Fruit fly (Drosophila melanogaster) whole organism, embryonic: ENCODE results near the gene CG7582.

Experiments used
- B-H2 ChIP-seq: fragments of 200-800 bp; sonication (Bioruptor generic); optimal IDR thresholded peaks from 2 replicates; lab custom pipeline; 2018; ENCODE audit warnings: missing biosample characterization, mild to moderate bottlenecking, missing genetic modification characterization
- CG10147 ChIP-seq: fragments of 200-800 bp; sonication (Bioruptor generic); optimal IDR thresholded peaks from 2 replicates; lab custom pipeline; 2019; ENCODE audit warnings: missing biosample characterization, mild to moderate bottlenecking, missing genetic modification characterization, moderate library complexity
- CG12769 ChIP-seq: fragments of 200-800 bp; sonication (Bioruptor generic); optimal IDR thresholded peaks from 2 replicates; lab custom pipeline; 2019; ENCODE audit warnings: missing biosample characterization, mild to moderate bottlenecking, missing genetic modification characterization, moderate library complexity
- CG12942 ChIP-seq: fragments of 200-800 bp; sonication (Bioruptor generic); optimal IDR thresholded peaks from 3 replicates; lab custom pipeline; 2016; ENCODE audit warnings: missing biosample characterization, missing genetic modification characterization
- CG13424 ChIP-seq: fragments of 200-800 bp; sonication (Bioruptor generic); optimal IDR thresholded peaks from 2 replicates; lab custom pipeline; 2019; ENCODE audit warnings: missing biosample characterization, mild to moderate bottlenecking, missing genetic modification characterization, moderate library complexity
- CG15269 ChIP-seq: fragments of 200-800 bp; sonication (Bioruptor generic); optimal IDR thresholded peaks from 2 replicates; lab custom pipeline; 2018; ENCODE audit warnings: missing biosample characterization, mild to moderate bottlenecking, missing genetic modification characterization, moderate library complexity
- CG17359 ChIP-seq: fragments of 200-800 bp; sonication (Bioruptor generic); optimal IDR thresholded peaks from 3 replicates; lab custom pipeline; 2018; ENCODE audit warnings: missing biosample characterization, mild to moderate bottlenecking, missing genetic modification characterization, moderate library complexity
- CG2129 ChIP-seq: fragments of 200-800 bp; sonication (Bioruptor generic); IDR thresholded peaks from 2 replicates; pipeline ENCODE4 v1.3.6; 2022; ENCODE audit warnings: missing biosample characterization, missing genetic modification characterization; ENCODE audit not compliant: partially characterized antibody
- CG33557 ChIP-seq: fragments of 200-800 bp; sonication (Bioruptor generic); optimal IDR thresholded peaks from 2 replicates; lab custom pipeline; 2019; ENCODE audit warnings: missing biosample characterization, mild to moderate bottlenecking, missing genetic modification characterization, moderate library complexity
- CG34376 ChIP-seq: fragments of 200-800 bp; sonication (Bioruptor generic); optimal IDR thresholded peaks from 2 replicates; lab custom pipeline; 2018; ENCODE audit warnings: missing biosample characterization, mild to moderate bottlenecking, missing genetic modification characterization
- CG4730 ChIP-seq: fragments of 200-800 bp; sonication (Bioruptor generic); IDR thresholded peaks from 2 replicates; pipeline ENCODE4 v1.3.6; 2022; ENCODE audit warnings: missing biosample characterization, missing genetic modification characterization
- CG5953 ChIP-seq: fragments of 200-800 bp; sonication (Bioruptor generic); IDR thresholded peaks from 2 replicates; pipeline ENCODE4 v1.3.6; 2022; ENCODE audit warnings: missing biosample characterization, missing genetic modification characterization
- CG6175 ChIP-seq: fragments of 200-800 bp; sonication (Bioruptor generic); IDR thresholded peaks from 3 replicates; pipeline ENCODE4 v1.3.6; 2022; ENCODE audit warnings: missing biosample characterization, missing genetic modification characterization
- CG6813 ChIP-seq: fragments of 200-800 bp; sonication (Bioruptor generic); optimal IDR thresholded peaks from 2 replicates; lab custom pipeline; 2017; ENCODE audit warnings: missing biosample characterization, missing genetic modification characterization, mild to moderate bottlenecking, moderate library complexity, missing genetic modification reagents
- CG7357 ChIP-seq: fragments of 200-800 bp; sonication (Bioruptor generic); IDR thresholded peaks from 3 replicates; pipeline ENCODE4 v1.3.6; 2022; ENCODE audit warnings: missing biosample characterization, missing genetic modification characterization
- D19A ChIP-seq: fragments of 200-800 bp; optimal IDR thresholded peaks from 3 replicates; lab custom pipeline; 2019; ENCODE audit warnings: missing biosample characterization, mild to moderate bottlenecking, missing genetic modification characterization, moderate library complexity
- D19B ChIP-seq: fragments of 200-800 bp; sonication (Bioruptor generic); optimal IDR thresholded peaks from 2 replicates; lab custom pipeline; 2017; ENCODE audit warnings: missing biosample characterization, mild to moderate bottlenecking, missing genetic modification characterization
- Dp ChIP-seq: fragments of 200-800 bp; sonication (Bioruptor generic); optimal IDR thresholded peaks from 2 replicates; lab custom pipeline; 2018; ENCODE audit warnings: missing biosample characterization, mild to moderate bottlenecking, missing genetic modification characterization, moderate library complexity
- Drgx ChIP-seq: fragments of 200-800 bp; sonication (Bioruptor generic); IDR thresholded peaks from 2 replicates; pipeline ENCODE4 v1.3.6; 2022; ENCODE audit warnings: missing biosample characterization, missing genetic modification characterization
- Eip74EF ChIP-seq, 2 experiments: fragments of 200-800 bp in 1 of 2; fragments of >200 bp in 1 of 2; sonication (Bioruptor generic) in 1 of 2; optimal IDR thresholded peaks; 2 replicates each; lab custom pipeline; 2017 to 2019; ENCODE audit warnings: missing biosample characterization in 2 of 2, missing genetic modification characterization in 2 of 2, mild to moderate bottlenecking in 1 of 2, moderate library complexity in 1 of 2
- HHEX ChIP-seq: fragments of 200-800 bp; sonication (Bioruptor generic); optimal IDR thresholded peaks from 3 replicates; lab custom pipeline; 2017; ENCODE audit warnings: missing biosample characterization, mild to moderate bottlenecking, missing genetic modification characterization, missing genetic modification reagents
- Hr39 ChIP-seq: fragments of >200 bp; optimal IDR thresholded peaks from 2 replicates; lab custom pipeline; 2017
- Jarid2 ChIP-seq: fragments of 200-800 bp; sonication (Bioruptor generic); optimal IDR thresholded peaks from 3 replicates; lab custom pipeline; 2017; ENCODE audit warnings: mild to moderate bottlenecking, missing biosample characterization, missing genetic modification reagents, missing genetic modification characterization
- MTF-1 ChIP-seq: fragments of 200-800 bp; sonication (Bioruptor generic); optimal IDR thresholded peaks from 2 replicates; lab custom pipeline; 2018; ENCODE audit warnings: missing biosample characterization, mild to moderate bottlenecking, missing genetic modification characterization, borderline replicate concordance
- NK7.1 ChIP-seq: fragments of 200-800 bp; sonication (Bioruptor generic); optimal IDR thresholded peaks from 3 replicates; lab custom pipeline; 2016; ENCODE audit warnings: missing biosample characterization, missing genetic modification characterization
- NfI ChIP-seq: fragments of 200-800 bp; sonication (Bioruptor generic); optimal IDR thresholded peaks from 3 replicates; lab custom pipeline; 2018; ENCODE audit warnings: missing biosample characterization, mild to moderate bottlenecking, missing genetic modification characterization, moderate library complexity
- Ravus ChIP-seq: fragments of 200-800 bp; sonication (Bioruptor generic); IDR thresholded peaks from 2 replicates; pipeline ENCODE4 v1.3.6; 2022; ENCODE audit warnings: missing biosample characterization, missing genetic modification characterization
- Six4 ChIP-seq: fragments of 200-800 bp; sonication (Bioruptor generic); optimal IDR thresholded peaks from 2 replicates; lab custom pipeline; 2016; ENCODE audit warnings: missing biosample characterization, missing genetic modification characterization
- Sox100B ChIP-seq: fragments of 200-800 bp; sonication (Bioruptor generic); optimal IDR thresholded peaks from 3 replicates; lab custom pipeline; 2018; ENCODE audit warnings: missing biosample characterization, mild to moderate bottlenecking, missing genetic modification characterization
- Spps ChIP-seq: fragments of 200-800 bp; sonication (Bioruptor generic); optimal IDR thresholded peaks from 2 replicates; lab custom pipeline; 2018; ENCODE audit warnings: missing biosample characterization, mild to moderate bottlenecking, missing genetic modification characterization
- Stat92E ChIP-seq, 3 experiments: fragments of >200 bp in 2 of 3; fragments of 200-800 bp in 1 of 3; sonication (Bioruptor generic) in 1 of 3; optimal IDR thresholded peaks; 2 replicates each; lab custom pipeline; 2017 to 2019; ENCODE audit warnings: missing biosample characterization in 3 of 3, missing genetic modification characterization in 3 of 3, mild to moderate bottlenecking in 1 of 3, moderate library complexity in 1 of 3
- Xbp1 ChIP-seq: fragments of 200-800 bp; sonication (Bioruptor generic); optimal IDR thresholded peaks from 3 replicates; lab custom pipeline; 2016; ENCODE audit warnings: missing biosample characterization, mild to moderate bottlenecking, missing genetic modification characterization
- btn ChIP-seq: fragments of 200-800 bp; sonication (Bioruptor generic); optimal IDR thresholded peaks from 2 replicates; lab custom pipeline; 2016; ENCODE audit warnings: missing biosample characterization, missing genetic modification characterization
- chn ChIP-seq: fragments of 200-800 bp; sonication (Bioruptor generic); optimal IDR thresholded peaks from 2 replicates; lab custom pipeline; 2016; ENCODE audit warnings: missing biosample characterization, missing genetic modification characterization
- en ChIP-seq: fragments of 200-800 bp; sonication (Bioruptor generic); optimal IDR thresholded peaks from 2 replicates; lab custom pipeline; 2016; ENCODE audit warnings: missing biosample characterization, missing genetic modification characterization
- ftz-f1 ChIP-seq: fragments of 200-800 bp; sonication (Bioruptor generic); optimal IDR thresholded peaks from 2 replicates; lab custom pipeline; 2016; ENCODE audit warnings: missing biosample characterization, missing genetic modification characterization
- gem ChIP-seq: fragments of 200-800 bp; sonication (Bioruptor generic); optimal IDR thresholded peaks from 2 replicates; lab custom pipeline; 2019; ENCODE audit warnings: missing biosample characterization, mild to moderate bottlenecking, missing genetic modification characterization, moderate library complexity
- grau ChIP-seq: fragments of 200-800 bp; optimal IDR thresholded peaks from 3 replicates; lab custom pipeline; 2019; ENCODE audit warnings: missing biosample characterization, mild to moderate bottlenecking, missing genetic modification characterization, moderate library complexity
- ham ChIP-seq: fragments of 200-800 bp; sonication (Bioruptor generic); IDR thresholded peaks from 2 replicates; pipeline ENCODE4 v1.3.6; 2022; ENCODE audit warnings: missing biosample characterization, missing genetic modification characterization
- ind ChIP-seq: fragments of 200-800 bp; sonication (Bioruptor generic); optimal IDR thresholded peaks from 3 replicates; lab custom pipeline; 2016; ENCODE audit warnings: missing biosample characterization, missing genetic modification characterization
- insv ChIP-seq, 2 experiments: fragments of 200-800 bp; sonication (Bioruptor generic); optimal IDR thresholded peaks; 3 replicates each; lab custom pipeline; 2016 to 2018; ENCODE audit warnings: missing biosample characterization in 2 of 2, missing genetic modification characterization in 2 of 2
- jing ChIP-seq: fragments of 200-800 bp; sonication (Bioruptor generic); optimal IDR thresholded peaks from 2 replicates; lab custom pipeline; 2018; ENCODE audit warnings: missing biosample characterization, mild to moderate bottlenecking, missing genetic modification characterization
- ken ChIP-seq: fragments of 200-800 bp; sonication (Bioruptor generic); IDR thresholded peaks from 3 replicates; pipeline ENCODE4 v1.3.6; 2022; ENCODE audit warnings: missing biosample characterization, missing genetic modification characterization
- lmd ChIP-seq: fragments of 200-800 bp; sonication (Bioruptor generic); IDR thresholded peaks from 2 replicates; pipeline ENCODE4 v1.3.6; 2022; ENCODE audit warnings: missing biosample characterization, missing genetic modification characterization
- lola ChIP-seq, 3 experiments: fragments of >200 bp in 2 of 3; fragments of 200-800 bp in 1 of 3; sonication (Bioruptor generic) in 1 of 3; optimal IDR thresholded peaks; 2 replicates each; lab custom pipeline; 2017 to 2019; ENCODE audit warnings: missing biosample characterization in 3 of 3, missing genetic modification characterization in 3 of 3, mild to moderate bottlenecking in 1 of 3, moderate library complexity in 1 of 3
- onecut ChIP-seq: fragments of 200-800 bp; sonication (Bioruptor generic); IDR thresholded peaks from 2 replicates; pipeline ENCODE4 v1.3.6; 2022; ENCODE audit warnings: missing biosample characterization, missing genetic modification characterization
- ranshi ChIP-seq: fragments of 200-800 bp; sonication (Bioruptor generic); IDR thresholded peaks from 2 replicates; pipeline ENCODE4 v1.3.6; 2022; ENCODE audit warnings: missing biosample characterization, missing genetic modification characterization
- ttk ChIP-seq: fragments of 200-800 bp; sonication (Bioruptor generic); IDR thresholded peaks from 2 replicates; pipeline ENCODE4 v2.1.2; 2022; ENCODE audit warnings: missing biosample characterization, missing genetic modification characterization
- zen2 ChIP-seq: fragments of 200-800 bp; sonication (Bioruptor generic); IDR thresholded peaks from 3 replicates; pipeline ENCODE4 v1.3.6; 2022; ENCODE audit warnings: missing biosample characterization, missing genetic modification characterization; ENCODE audit not compliant: partially characterized antibody
- zf30C ChIP-seq: fragments of 200-800 bp; sonication (Bioruptor generic); optimal IDR thresholded peaks from 3 replicates; lab custom pipeline; 2018; ENCODE audit warnings: missing biosample characterization, mild to moderate bottlenecking, missing genetic modification characterization

CG7582 gene

DNA sequence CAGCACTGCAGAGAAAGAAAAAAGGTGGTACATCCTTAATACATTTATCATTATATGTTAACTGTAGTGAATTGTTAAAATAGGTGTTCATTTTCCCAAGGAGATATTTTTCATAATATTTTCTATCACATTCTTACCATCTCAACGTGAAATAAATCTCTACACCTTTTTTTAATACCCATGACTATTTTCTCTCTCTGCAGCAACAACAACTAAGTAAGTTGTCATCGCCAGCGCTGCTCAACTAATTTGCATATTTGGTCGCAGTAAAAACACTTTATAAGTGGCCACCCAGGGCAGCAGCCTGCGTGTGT lies 8.4 kb upstream of the CG7582 start (continued):
- no peak for TF ChIP-seq CG10147 (GFP tag; lab: Kevin White, UChicago)
- TF ChIP-seq ttk = no peak
- peak; percentile 39; the same call in 1 of the 2 replicates for TF ChIP-seq lmd
- TF ChIP-seq CG12769 (tag; lab: Kevin White, UChicago) = no peak
- TF ChIP-seq zen2 = no peak
- peak; percentile 16 for TF ChIP-seq en (GFP tag; lab: Kevin White, UChicago)
- no peak for TF ChIP-seq Stat92E (GFP tag; optimal IDR thresholded peaks at IDR 0.05; lab: Kevin White, UChicago)
- no peak for TF ChIP-seq btn (GFP tag; lab: Kevin White, UChicago)
- no peak for TF ChIP-seq CG2129 (GFP tag; lab: Robert Waterston, UW)
- no peak for TF ChIP-seq Ravus (GFP tag; lab: Robert Waterston, UW)
- TF ChIP-seq Spps (tag; lab: Kevin White, UChicago) = peak; percentile 36
- TF ChIP-seq MTF-1 (GFP tag; lab: Kevin White, UChicago) = no peak
- no peak for TF ChIP-seq ftz-f1 (GFP tag; lab: Kevin White, UChicago)
- no peak for TF ChIP-seq D19A (tag; lab: Kevin White, UChicago)
- peak; percentile 12 for TF ChIP-seq chn (GFP tag; lab: Kevin White, UChicago)
- TF ChIP-seq jing = no peak
- TF ChIP-seq Hr39 (lab: Kevin White, UChicago) = no peak
- no peak for TF ChIP-seq CG4730
- TF ChIP-seq D19B (GFP tag; lab: Kevin White, UChicago) = no peak
- TF ChIP-seq grau = peak; percentile 58
- peak; percentile 37 for TF ChIP-seq Xbp1
- TF ChIP-seq CG17359 (tag; lab: Kevin White, UChicago) = peak; percentile 61
- no peak for TF ChIP-seq insv (GFP tag; optimal IDR thresholded peaks at IDR 0.05; lab: Kevin White, UChicago)
- peak in 1 of 3 experiments; percentile 56 for TF ChIP-seq lola (GFP tag; optimal IDR thresholded peaks at IDR 0.05; lab: Kevin White, UChicago)
- TF ChIP-seq CG34376 (GFP tag; lab: Kevin White, UChicago) = no peak
- TF ChIP-seq CG13424 = peak; percentile 58
- peak; percentile 19 for TF ChIP-seq ind (GFP tag; lab: Kevin White, UChicago)
- TF ChIP-seq ken = no peak
- peak; percentile 7 for TF ChIP-seq Six4 (GFP tag; lab: Kevin White, UChicago)
- peak; percentile 7 for TF ChIP-seq NfI (GFP tag; lab: Kevin White, UChicago)
- 0 out of 2 replicates have a peak, but pooled peaks have one; percentile 29 for TF ChIP-seq Drgx (GFP tag; lab: Robert Waterston, UW)
- TF ChIP-seq ham = no peak
- peak in 1 of 2 experiments; percentile 12 for TF ChIP-seq Eip74EF (GFP tag; optimal IDR thresholded peaks at IDR 0.05; lab: Kevin White, UChicago)
- peak; percentile 12 for TF ChIP-seq CG33557 (GFP tag; lab: Kevin White, UChicago)
- TF ChIP-seq onecut (GFP tag; lab: Robert Waterston, UW) = no peak
- peak; percentile 4 for TF ChIP-seq CG12942
- TF ChIP-seq HHEX (GFP tag; lab: Kevin White, UChicago) = no peak
- TF ChIP-seq ranshi (GFP tag; lab: Robert Waterston, UW) = 0 out of 2 replicates have a peak, but pooled peaks have one; percentile 34
- no peak for TF ChIP-seq Dp (GFP tag; lab: Kevin White, UChicago)
- TF ChIP-seq CG15269 (tag; lab: Kevin White, UChicago) = peak; percentile 37
- 0 out of 3 replicates have a peak, but pooled peaks have one; percentile 18 for TF ChIP-seq CG7357 (GFP tag; lab: Robert Waterston, UW)
- TF ChIP-seq CG6813 = peak; percentile 25
- no peak for TF ChIP-seq CG5953
- TF ChIP-seq B-H2 (GFP tag; lab: Kevin White, UChicago) = no peak
- peak; percentile 53 for TF ChIP-seq zf30C
- TF ChIP-seq CG6175 = no peak
- no peak for TF ChIP-seq Jarid2 (GFP tag; lab: Kevin White, UChicago)
- peak; percentile 47 for TF ChIP-seq Sox100B (GFP tag; lab: Kevin White, UChicago)
- TF ChIP-seq gem (tag; lab: Kevin White, UChicago) = peak; percentile 72
- no peak for TF ChIP-seq NK7.1 (GFP tag; lab: Kevin White, UChicago)
